Worm (Caenorhabditis elegans): Measurements from ENCODE around the gene tbc-6.

The tbc-6 gene

ce11 chrII:6853059-6853466, 5.1 kb downstream of the tbc-6 start (continued):
- no peak for TF ChIP-seq alr-1 (tag; optimal IDR thresholded peaks at IDR 0.05; ENCODE audit: borderline replicate concordance)
- TF ChIP-seq nhr-237 (tag; optimal IDR thresholded peaks at IDR 0.05): peak; percentile 27
- TF ChIP-seq ceh-63 (GFP tag; optimal IDR thresholded peaks at IDR 0.05): no peak
- TF ChIP-seq hlh-17 (GFP tag; optimal IDR thresholded peaks at IDR 0.05; ENCODE audit: borderline replicate concordance): no peak
- TF ChIP-seq lir-3 (tag; optimal IDR thresholded peaks at IDR 0.05; ENCODE audit: poor library complexity): peak; percentile 20
- peak in 1 of 2 experiments; percentile 10 for TF ChIP-seq ztf-11 (tag; optimal IDR thresholded peaks at IDR 0.05)
- no peak for TF ChIP-seq F16B12.6 (tag; optimal IDR thresholded peaks at IDR 0.05)
- no peak for TF ChIP-seq C34B4.2 (tag; optimal IDR thresholded peaks at IDR 0.05)
- TF ChIP-seq vab-15 (tag; optimal IDR thresholded peaks at IDR 0.05): peak; percentile 22
- TF ChIP-seq dsc-1 (tag; optimal IDR thresholded peaks at IDR 0.05): peak; percentile 70
- no peak for TF ChIP-seq grh-1 (GFP tag; IDR thresholded peaks at IDR 0.05)
- no peak for TF ChIP-seq Y116A8C.19 (tag; optimal IDR thresholded peaks at IDR 0.05; ENCODE audit: borderline replicate concordance)
- no peak for TF ChIP-seq unc-98 (GFP tag; IDR thresholded peaks at IDR 0.05)
- TF ChIP-seq isw-1 (GFP tag; IDR thresholded peaks at IDR 0.05): peak; percentile 57
- peak; percentile 32 for TF ChIP-seq sox-4 (tag; optimal IDR thresholded peaks at IDR 0.05)
- TF ChIP-seq lin-14 (GFP tag; optimal IDR thresholded peaks at IDR 0.05): peak; percentile 84
- TF ChIP-seq tbx-2 (tag; optimal IDR thresholded peaks at IDR 0.05): peak; percentile 65
- no peak for TF ChIP-seq nhr-76 (tag; optimal IDR thresholded peaks at IDR 0.05)
- TF ChIP-seq nhr-90 (tag; optimal IDR thresholded peaks at IDR 0.05; ENCODE audit: poor library complexity): peak; percentile 59
- TF ChIP-seq mab-9 (GFP tag; IDR thresholded peaks at IDR 0.05): peak; percentile 61
- TF ChIP-seq zag-1 (tag; optimal IDR thresholded peaks at IDR 0.05): no peak
- TF ChIP-seq unc-62 (GFP tag; optimal IDR thresholded peaks at IDR 0.05): no peak
- peak; percentile 63 for TF ChIP-seq ceh-88 (GFP tag; IDR thresholded peaks at IDR 0.05)
- no peak for TF ChIP-seq sptf-1 (tag; optimal IDR thresholded peaks at IDR 0.05)
- TF ChIP-seq elt-2 (tag; optimal IDR thresholded peaks at IDR 0.05): peak; percentile 30
- TF ChIP-seq nhr-11 (tag; optimal IDR thresholded peaks at IDR 0.05): no peak
- TF ChIP-seq nhr-77 (tag; optimal IDR thresholded peaks at IDR 0.05): peak; percentile 75
- peak; percentile 15 for TF ChIP-seq unc-130 (tag; optimal IDR thresholded peaks at IDR 0.05)
- peak; percentile 54 for TF ChIP-seq xbp-1 (tag; optimal IDR thresholded peaks at IDR 0.05)
- TF ChIP-seq sup-37 (GFP tag; optimal IDR thresholded peaks at IDR 0.05): no peak
- TF ChIP-seq unc-30 (tag; optimal IDR thresholded peaks at IDR 0.05): no peak
- no peak for TF ChIP-seq ceh-8 (GFP tag; optimal IDR thresholded peaks at IDR 0.05)
- no peak for TF ChIP-seq pag-3 (tag; optimal IDR thresholded peaks at IDR 0.05; ENCODE audit: borderline replicate concordance, insufficient read depth)
- no peak for TF ChIP-seq nhr-85 (tag)
- peak; percentile 78 for TF ChIP-seq lin-13 (GFP tag; optimal IDR thresholded peaks at IDR 0.05)
- TF ChIP-seq fkh-8 (tag; optimal IDR thresholded peaks at IDR 0.05): peak; percentile 74
- TF ChIP-seq jun-1 (tag; optimal IDR thresholded peaks at IDR 0.05): peak; percentile 65
- TF ChIP-seq ceh-90 (tag; optimal IDR thresholded peaks at IDR 0.05): no peak
- no peak for TF ChIP-seq pax-3 (tag; optimal IDR thresholded peaks at IDR 0.05)
- TF ChIP-seq rnt-1 (tag; optimal IDR thresholded peaks at IDR 0.05): peak; percentile 82
- peak; percentile 6 for TF ChIP-seq C04F5.9 (tag; optimal IDR thresholded peaks at IDR 0.05)
- no peak for TF ChIP-seq aha-1 (tag; optimal IDR thresholded peaks at IDR 0.05)
- TF ChIP-seq ama-1 (optimal IDR thresholded peaks at IDR 0.05): peak; percentile 51
- peak; percentile 68 for TF ChIP-seq mep-1 (tag; optimal IDR thresholded peaks at IDR 0.05)
- peak; percentile 35 to 83 for TF ChIP-seq lin-35 (GFP tag; optimal IDR thresholded peaks at IDR 0.05)

All from whole organism, L1 larva.